Fruit fly (Drosophila melanogaster): ENCODE measurements around the gene CG7029.

The CG7029 gene

DNA sequence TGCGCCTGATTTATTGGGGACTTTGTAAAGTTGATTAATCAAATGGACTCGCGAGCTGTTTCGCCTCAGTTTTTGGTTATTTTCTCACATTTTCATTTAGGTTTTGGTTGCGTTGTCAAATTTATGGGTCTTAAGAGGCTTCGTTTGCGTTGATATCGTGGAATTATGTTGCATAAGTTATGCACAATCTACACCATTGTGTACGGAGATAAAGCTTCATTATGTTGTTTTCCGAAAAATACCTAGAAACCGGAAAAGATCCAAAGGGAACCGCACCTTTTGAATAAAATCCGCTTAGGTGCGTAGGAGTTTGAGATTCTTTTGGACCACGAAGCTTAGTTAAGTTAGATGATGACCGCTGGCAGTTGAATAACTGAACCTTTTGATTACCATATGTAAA is 6.4 kb downstream of the CG7029 start:
- TF ChIP-seq CG7045 (GFP tag; optimal IDR thresholded peaks at IDR 0.05) (no peak), Hr96 (GFP tag; optimal IDR thresholded peaks at IDR 0.05) (no peak), Mnt (GFP tag; optimal IDR thresholded peaks at IDR 0.05) (no peak), CG1620 (GFP tag; optimal IDR thresholded peaks at IDR 0.05) (no peak)

dm6 chr3R:22760988-22761387 is 10.3 kb downstream of the CG7029 start, which contains the start of gene Nepl13:
TSS of gene Nepl13 (minus strand) at chr3R:22761076.
- TF ChIP-seq CG7101 (tag; optimal IDR thresholded peaks at IDR 0.05): no peak
- peak; percentile 46 for TF ChIP-seq cic (GFP tag; optimal IDR thresholded peaks at IDR 0.05)

- TF ChIP-seq Crg-1 (GFP tag; optimal IDR thresholded peaks at IDR 0.05): no peak
- no peak for TF ChIP-seq bab1 (GFP tag; optimal IDR thresholded peaks at IDR 0.05)
Measured at dm6 chr3R:22763587-22763986, 12.9 kb downstream of the CG7029 start, which contains the start of gene Nepl14. TSS of gene Nepl14 (minus strand) at chr3R:22763711.

DNA sequence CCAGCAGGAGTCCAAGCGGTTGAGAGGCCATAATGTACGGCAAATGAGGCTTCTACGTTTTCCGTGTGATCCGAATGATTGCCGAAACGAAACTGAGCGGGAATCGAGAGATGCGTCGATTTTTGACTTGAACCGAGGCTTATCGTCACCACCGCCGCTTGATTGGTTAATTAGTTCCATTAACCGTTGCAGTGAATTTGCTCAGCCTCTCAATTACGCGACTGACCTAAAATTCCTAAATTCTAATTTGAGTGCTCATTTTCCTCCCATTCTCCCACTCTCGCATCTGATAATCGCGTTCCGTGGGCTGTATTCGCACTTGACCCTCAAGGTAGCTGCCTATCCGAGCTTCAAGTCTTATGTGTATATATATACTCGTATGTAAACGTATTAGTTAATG is 15.4 kb downstream of the CG7029 start, which contains the start of gene Nepl15:
Gene Nepl15, minus strand, starts transcription at position 101 of the 400 bp plus-strand sequence.
- TF ChIP-seq Mnt (GFP tag; optimal IDR thresholded peaks at IDR 0.05): no peak
- TF ChIP-seq bab1 (GFP tag; optimal IDR thresholded peaks at IDR 0.05): no peak

DNA sequence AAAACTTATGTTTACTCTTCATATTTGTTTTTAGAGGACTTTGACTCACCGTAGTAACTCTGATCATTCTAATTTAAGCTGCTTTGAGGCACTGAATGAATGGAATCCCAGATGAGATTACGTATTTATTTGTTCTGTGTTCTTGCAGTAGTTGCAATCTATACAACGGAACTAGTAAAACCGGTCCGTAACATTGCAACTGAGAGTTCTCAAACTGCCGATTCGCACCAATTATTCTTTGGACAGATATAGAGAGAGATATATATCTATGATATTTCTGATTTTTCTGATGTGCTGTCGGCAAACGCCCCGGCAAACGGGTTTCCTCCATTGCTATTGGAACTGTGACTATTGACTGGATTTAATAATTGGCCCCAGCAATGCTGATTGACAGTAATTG is 16.9 kb downstream of the CG7029 start, which contains the start of gene CG13841:
Gene CG13841, minus strand, starts transcription at position 101 of the 400 bp plus-strand sequence.
- TF ChIP-seq kay (GFP tag; ENCODE audit: borderline replicate concordance): peak; percentile 7
- TF ChIP-seq cnc (optimal IDR thresholded peaks at IDR 0.05): no peak

DNA sequence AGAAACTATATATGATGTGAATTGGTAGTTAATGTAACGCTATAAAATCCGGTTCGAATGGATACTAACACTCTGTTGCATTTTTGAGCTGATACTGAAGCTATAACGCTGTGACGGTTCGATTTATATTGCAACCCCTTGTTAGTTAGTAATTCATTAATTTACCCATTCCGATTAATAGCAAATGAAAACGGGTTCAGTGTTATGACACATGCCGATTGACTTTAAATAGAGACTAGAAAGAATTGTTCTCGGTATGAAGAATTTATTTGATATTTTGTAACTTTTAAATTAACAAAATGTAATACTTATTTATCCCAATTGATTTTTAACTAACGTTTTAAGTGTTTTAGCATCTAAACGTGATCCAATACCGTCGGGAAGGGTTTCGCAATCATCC is 17.9 kb downstream of the CG7029 start, which contains the start of gene CG43091:
Gene CG43091, minus strand, starts transcription at position 101 of the 400 bp plus-strand sequence.
- no peak for TF ChIP-seq Crg-1 (GFP tag; optimal IDR thresholded peaks at IDR 0.05)
- peak; percentile 83 for TF ChIP-seq kay (GFP tag; ENCODE audit: borderline replicate concordance)

DNA sequence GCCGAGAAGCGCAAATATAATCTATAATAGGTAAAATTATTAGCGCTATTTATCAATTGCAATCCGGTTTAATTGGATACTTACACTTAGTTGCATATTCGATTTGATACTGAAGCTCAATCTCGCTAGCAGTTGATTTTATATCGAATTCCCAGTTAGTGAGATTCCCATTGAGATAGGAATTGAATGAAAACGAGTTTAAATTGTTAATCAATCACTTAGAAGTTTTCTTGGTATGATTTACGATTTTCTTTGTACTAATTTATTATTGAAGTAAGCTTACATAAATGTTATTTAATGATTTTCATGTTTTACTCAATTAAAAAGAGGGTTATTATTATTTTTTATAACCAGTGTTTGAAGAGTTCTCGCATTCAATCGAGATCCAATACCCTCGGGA is 18.9 kb downstream of the CG7029 start, which contains the start of gene CG43092:
Gene CG43092, minus strand, starts transcription at position 101 of the 400 bp plus-strand sequence.
- TF ChIP-seq CG12768 (GFP tag; optimal IDR thresholded peaks at IDR 0.05): no peak
- no peak for TF ChIP-seq toe (GFP tag; optimal IDR thresholded peaks at IDR 0.05)
- TF ChIP-seq Crg-1 (GFP tag; optimal IDR thresholded peaks at IDR 0.05): no peak
- TF ChIP-seq CG5204 (GFP tag; optimal IDR thresholded peaks at IDR 0.05): no peak
- TF ChIP-seq CG7045 (GFP tag; optimal IDR thresholded peaks at IDR 0.05): no peak
- TF ChIP-seq pad (GFP tag; optimal IDR thresholded peaks at IDR 0.05): no peak
- no peak for TF ChIP-seq Clk (GFP tag; optimal IDR thresholded peaks at IDR 0.05)
- no peak for TF ChIP-seq CG33017 (tag; optimal IDR thresholded peaks at IDR 0.05)
- no peak for TF ChIP-seq cnc (optimal IDR thresholded peaks at IDR 0.05)

- no peak for TF ChIP-seq CG12768 (GFP tag; optimal IDR thresholded peaks at IDR 0.05)
- no peak for TF ChIP-seq CG1620 (GFP tag; optimal IDR thresholded peaks at IDR 0.05)
- TF ChIP-seq pad (GFP tag; optimal IDR thresholded peaks at IDR 0.05): no peak
- TF ChIP-seq Mnt (GFP tag; optimal IDR thresholded peaks at IDR 0.05): no peak
- no peak for TF ChIP-seq Crg-1 (GFP tag; optimal IDR thresholded peaks at IDR 0.05)
- TF ChIP-seq bab1 (GFP tag; optimal IDR thresholded peaks at IDR 0.05): no peak
- no peak for TF ChIP-seq CG7045 (GFP tag; optimal IDR thresholded peaks at IDR 0.05)
- TF ChIP-seq CG14711 (tag; optimal IDR thresholded peaks at IDR 0.05): no peak
- no peak for TF ChIP-seq CG5204 (GFP tag; optimal IDR thresholded peaks at IDR 0.05)
- no peak for TF ChIP-seq Hr96 (GFP tag; optimal IDR thresholded peaks at IDR 0.05)
- TF ChIP-seq CG11617 (GFP tag; optimal IDR thresholded peaks at IDR 0.05): no peak
Measured at dm6 chr3R:22770207-22770606, 19.5 kb downstream of the CG7029 start, which contains the start of gene CG43093. TSS of gene CG43093 (minus strand) at chr3R:22770307.

DNA sequence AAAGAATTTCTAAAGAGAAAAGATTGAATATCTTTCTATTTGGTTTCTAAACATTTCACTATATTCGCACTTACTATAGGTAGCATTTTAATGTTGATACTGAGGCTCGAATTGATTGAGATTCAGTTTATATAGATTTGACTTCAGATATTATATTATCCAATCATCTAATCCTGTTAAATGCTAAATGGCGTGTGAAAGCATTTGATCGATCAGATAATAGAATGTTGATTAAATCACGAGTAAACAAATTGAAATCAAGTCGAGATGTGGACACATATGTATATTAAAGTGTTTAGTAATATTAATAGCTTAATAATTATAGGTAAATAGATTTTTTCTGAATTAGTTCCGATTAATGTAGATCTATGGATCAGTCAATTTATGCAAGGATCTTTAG is 20.2 kb downstream of the CG7029 start, which contains the start of gene CG43094:
Gene CG43094, minus strand, starts transcription at position 101 of the 400 bp plus-strand sequence.
- TF ChIP-seq tj (GFP tag; optimal IDR thresholded peaks at IDR 0.05): no peak
- TF ChIP-seq ovo (GFP tag; optimal IDR thresholded peaks at IDR 0.05): no peak
- TF ChIP-seq Clk (GFP tag; optimal IDR thresholded peaks at IDR 0.05): no peak
- no peak for TF ChIP-seq CG33017 (tag; optimal IDR thresholded peaks at IDR 0.05)
- no peak for TF ChIP-seq CG12768 (GFP tag; optimal IDR thresholded peaks at IDR 0.05)
- no peak for TF ChIP-seq pad (GFP tag; optimal IDR thresholded peaks at IDR 0.05)
